Worm (Caenorhabditis elegans) whole organism, midembryonic: ENCODE results near the gene sri-60.

Experiments
- T22C8.4 ChIP-seq: fragments of 200-800 bp; sonication (Bioruptor generic); IDR thresholded peaks from 2 replicates; pipeline ENCODE4 v1.3.6; 2022; ENCODE audit warnings: missing genetic modification characterization, missing compliant biosample characterization
- flt-1 ChIP-seq: fragments of 200-800 bp; sonication (Bioruptor generic); IDR thresholded peaks from 2 replicates; pipeline ENCODE4 v1.3.6; 2022; ENCODE audit warnings: missing genetic modification characterization, missing compliant biosample characterization
- med-1 ChIP-seq: sonication (generic microtip); optimal IDR thresholded peaks from 2 replicates; lab custom pipeline; 2017; ENCODE audit warnings: missing genetic modification characterization, mild to moderate bottlenecking, missing compliant biosample characterization, antibody characterized with exemption, missing genetic modification reagents; ENCODE audit not compliant: insufficient read depth
- ref-1 ChIP-seq: fragments of 200-800 bp; sonication (Bioruptor generic); conservative IDR thresholded peaks from 2 replicates; pipeline ENCODE4 v1.3.6; 2022; ENCODE audit warnings: missing genetic modification reagents, missing genetic modification characterization, missing compliant biosample characterization
- tab-1 ChIP-seq: fragments of 200-800 bp; sonication (Bioruptor generic); IDR thresholded peaks from 2 replicates; pipeline ENCODE4 v1.3.6; 2022; ENCODE audit warnings: missing genetic modification characterization, missing compliant biosample characterization
- ztf-23 ChIP-seq: fragments of 200-800 bp; sonication (Bioruptor generic); IDR thresholded peaks from 2 replicates; pipeline ENCODE4 v1.3.6; 2022; ENCODE audit warnings: missing genetic modification reagents, missing genetic modification characterization, missing compliant biosample characterization
- ztf-29 ChIP-seq: fragments of 200-800 bp; sonication (Bioruptor generic); IDR thresholded peaks from 2 replicates; pipeline ENCODE4 v1.3.6; 2022; ENCODE audit warnings: missing genetic modification reagents, missing genetic modification characterization, missing compliant biosample characterization

DNA sequence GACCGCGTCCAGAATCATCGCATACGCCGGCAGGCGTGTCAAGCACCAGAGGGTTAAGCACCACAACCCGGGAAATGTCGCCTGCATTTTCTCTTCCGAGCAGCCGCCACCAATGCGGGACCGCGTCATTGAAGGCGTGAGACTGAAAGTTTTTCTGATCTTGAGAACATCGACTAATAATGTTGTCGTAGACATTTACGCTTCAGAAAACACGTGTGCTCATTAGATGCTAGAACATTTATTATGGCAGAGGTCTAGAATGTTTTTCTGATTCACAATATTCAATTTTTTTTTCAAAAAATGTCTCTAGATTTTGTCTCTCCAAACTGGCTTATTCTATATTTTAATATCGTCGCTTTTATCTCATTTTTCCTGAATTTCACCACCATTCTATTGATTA is 46.1 kb downstream of the sri-60 start, which contains the start of gene sri-47:
- TF ChIP-seq ref-1 (GFP tag; lab: Robert Waterston, UW) = no peak
- TF ChIP-seq T22C8.4 (GFP tag; lab: Robert Waterston, UW) = no peak
- no peak for TF ChIP-seq ztf-23 (GFP tag; lab: Robert Waterston, UW)
- TF ChIP-seq tab-1 (GFP tag; lab: Robert Waterston, UW) = no peak
- TF ChIP-seq med-1 (GFP tag; lab: Kevin White, UChicago) = no peak
- no peak for TF ChIP-seq ztf-29 (GFP tag; lab: Robert Waterston, UW)
- TF ChIP-seq flt-1 = no peak
